Worm (Caenorhabditis elegans): ENCODE results near the gene R09F10.8.

Gene R09F10.8

ce11 chrX:8368210-8368609 is 42.0 kb upstream of the R09F10.8 start (continued):
- TF ChIP-seq B0035.1 (tag; optimal IDR thresholded peaks at IDR 0.05) (no peak), madf-3 (GFP tag; IDR thresholded peaks at IDR 0.05) (no peak), Y67H2A.10 (GFP tag; conservative IDR thresholded peaks at IDR 0.05) (no peak), sea-2 (GFP tag; IDR thresholded peaks at IDR 0.05) (no peak)

ce11 chrX:8367553-8367952 is 41.3 kb upstream of the R09F10.8 start, which contains the start of gene F40B5.2:
Gene F40B5.2 (plus strand): TSS chrX:8367853.
- no peak for TF ChIP-seq D2030.7 (GFP tag; IDR thresholded peaks at IDR 0.05)
- no peak for TF ChIP-seq ceh-58 (GFP tag; IDR thresholded peaks at IDR 0.05)
- TF ChIP-seq fkh-3 (tag; optimal IDR thresholded peaks at IDR 0.05) = no peak
- TF ChIP-seq C06A6.2 (GFP tag; conservative IDR thresholded peaks at IDR 0.05) = no peak
- no peak for TF ChIP-seq Y79H2A.3 (GFP tag; conservative IDR thresholded peaks at IDR 0.05)
- no peak for TF ChIP-seq T26A5.8 (tag; optimal IDR thresholded peaks at IDR 0.05)
- TF ChIP-seq hsf-1 (GFP tag; IDR thresholded peaks at IDR 0.05) = no peak

ce11 chrX:8362379-8362778 is 36.1 kb upstream of the R09F10.8 start:
- TF ChIP-seq sptf-2 (GFP tag; optimal IDR thresholded peaks at IDR 0.05) (no peak), T26A5.8 (tag; optimal IDR thresholded peaks at IDR 0.05) (no peak)

ce11 chrX:8356305-8356704 is 30.1 kb upstream of the R09F10.8 start:
- TF ChIP-seq nhr-80 (tag; optimal IDR thresholded peaks at IDR 0.05) (peak; percentile 51), dox-1 (GFP tag; IDR thresholded peaks at IDR 0.05) (no peak), hlh-26 (GFP tag; conservative IDR thresholded peaks at IDR 0.05) (no peak)

- TF ChIP-seq B0019.2 (GFP tag; conservative IDR thresholded peaks at IDR 0.05) (no peak), nhr-90 (tag; optimal IDR thresholded peaks at IDR 0.05) (peak; percentile 9), nhr-80 (tag; optimal IDR thresholded peaks at IDR 0.05) (peak; percentile 94)
Measured at ce11 chrX:8355350-8355749, 29.1 kb upstream of the R09F10.8 start.

ce11 chrX:8354284-8354784 is 28.1 kb upstream of the R09F10.8 start:
- TF ChIP-seq nhr-179 (tag; optimal IDR thresholded peaks at IDR 0.05) (no peak), lir-1 (GFP tag; conservative IDR thresholded peaks at IDR 0.05) (no peak), dox-1 (GFP tag; IDR thresholded peaks at IDR 0.05) (no peak), hlh-12 (tag; optimal IDR thresholded peaks at IDR 0.05) (no peak), T26A5.8 (tag; optimal IDR thresholded peaks at IDR 0.05) (no peak), ZK185.1 (tag; optimal IDR thresholded peaks at IDR 0.05; ENCODE audit: poor library complexity, severe bottlenecking) (no peak), nhr-120 (GFP tag; IDR thresholded peaks at IDR 0.05) (no peak), repo-1 (tag; optimal IDR thresholded peaks at IDR 0.05) (no peak), F23B12.7 (tag; optimal IDR thresholded peaks at IDR 0.05; ENCODE audit: insufficient read depth) (no peak), sdz-38 (tag; optimal IDR thresholded peaks at IDR 0.05) (no peak), aptf-3 (GFP tag; IDR thresholded peaks at IDR 0.05) (no peak), atf-7 (tag; optimal IDR thresholded peaks at IDR 0.05) (no peak), sea-2 (GFP tag; IDR thresholded peaks at IDR 0.05) (no peak), aptf-2 (GFP tag; conservative IDR thresholded peaks at IDR 0.05) (no peak), F52B5.7 (tag; optimal IDR thresholded peaks at IDR 0.05) (no peak), D2030.7 (GFP tag; IDR thresholded peaks at IDR 0.05) (no peak)

ce11 chrX:8350984-8351383 is 24.7 kb upstream of the R09F10.8 start, which contains the start of gene npr-28:
Gene npr-28 (minus strand): TSS chrX:8351084.
- 0 out of 2 replicates have a peak, but pooled peaks have one; percentile 25 for TF ChIP-seq let-526 (GFP tag; IDR thresholded peaks at IDR 0.05)
- no peak for TF ChIP-seq hmg-20 (GFP tag; IDR thresholded peaks at IDR 0.05)
